Worm (Caenorhabditis elegans): ENCODE measurements around the gene F13H8.2.

- TF ChIP-seq fos-1 (tag; optimal IDR thresholded peaks at IDR 0.05) (no peak), skn-1 (tag; optimal IDR thresholded peaks at IDR 0.05) (no peak), nhr-77 (tag; optimal IDR thresholded peaks at IDR 0.05) (no peak), egl-27 (tag; optimal IDR thresholded peaks at IDR 0.05) (no peak), lin-39 (tag; optimal IDR thresholded peaks at IDR 0.05) (no peak)
Observed at ce11 chrII:6267983-6268382, 2.2 kb upstream of the F13H8.2 start, which contains the start of gene F13H8.8.
